Worm (Caenorhabditis elegans): ENCODE data around the gene F36D3.1.

- TF ChIP-seq hlh-17 (GFP tag; optimal IDR thresholded peaks at IDR 0.05; ENCODE audit: borderline replicate concordance) (no peak), nhr-12 (tag; optimal IDR thresholded peaks at IDR 0.05) (no peak), fkh-4 (tag; optimal IDR thresholded peaks at IDR 0.05; ENCODE audit: borderline replicate concordance) (no peak), pqm-1 (tag; optimal IDR thresholded peaks at IDR 0.05) (no peak), egl-27 (tag; optimal IDR thresholded peaks at IDR 0.05) (no peak), F16B12.6 (tag; optimal IDR thresholded peaks at IDR 0.05) (no peak), jun-1 (tag; optimal IDR thresholded peaks at IDR 0.05) (no peak), rnt-1 (tag; optimal IDR thresholded peaks at IDR 0.05) (no peak), ets-5 (GFP tag; IDR thresholded peaks at IDR 0.05) (no peak), ztf-11 (tag; optimal IDR thresholded peaks at IDR 0.05) (no peak), fkh-10 (GFP tag; optimal IDR thresholded peaks at IDR 0.05) (no peak), nhr-76 (tag; optimal IDR thresholded peaks at IDR 0.05) (no peak)
Observed at ce11 chrV:16483681-16484080, 15.5 kb upstream of the F36D3.1 start, which contains the start of gene srh-139.
